Worm (Caenorhabditis elegans): ENCODE results near the gene mrpl-12.

DNA sequence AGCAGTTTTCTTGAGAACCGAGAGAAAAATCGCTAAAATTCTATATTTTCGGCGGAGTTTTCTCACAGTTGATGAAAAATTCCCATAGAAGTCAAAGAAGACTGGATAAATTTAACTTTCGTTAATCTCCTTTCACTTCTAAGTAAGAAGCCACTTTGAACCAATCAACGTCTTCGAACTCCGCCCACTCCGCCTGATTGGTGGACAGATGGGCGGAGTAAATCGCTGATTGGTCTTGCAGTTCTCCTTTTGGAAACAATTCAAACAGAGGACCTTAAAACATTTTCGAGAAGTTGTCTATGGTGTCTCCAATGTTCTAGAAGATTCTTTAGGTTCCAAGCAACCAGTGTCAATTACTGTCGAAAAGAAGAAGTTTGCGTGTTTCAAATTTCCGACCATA, 49.2 kb upstream of the mrpl-12 start:
- TF ChIP-seq ama-1 (optimal IDR thresholded peaks at IDR 0.05) (no peak), hmg-4 (GFP tag; optimal IDR thresholded peaks at IDR 0.05) (no peak), hnd-1 (tag; optimal IDR thresholded peaks at IDR 0.05) (no peak), F13C5.2 (tag; optimal IDR thresholded peaks at IDR 0.05) (no peak), scrt-1 (GFP tag; IDR thresholded peaks at IDR 0.05) (no peak), ceh-13 (GFP tag; optimal IDR thresholded peaks at IDR 0.05) (no peak), aly-1 (tag; optimal IDR thresholded peaks at IDR 0.05) (no peak), tra-4 (tag; optimal IDR thresholded peaks at IDR 0.05) (no peak), sea-1 (GFP tag; conservative IDR thresholded peaks at IDR 0.05) (no peak)
